Worm (Caenorhabditis elegans) whole organism, L4 larva: ENCODE results near the gene T23G7.2.

Experiments used
- D1046.2 ChIP-seq: fragments of 200-800 bp; sonication (Bioruptor generic); IDR thresholded peaks from 2 replicates; pipeline ENCODE4 v1.3.6; 2022; ENCODE audit warnings: missing genetic modification characterization, missing compliant biosample characterization
- T26A8.4 ChIP-seq: fragments of 200-800 bp; sonication (Bioruptor generic); IDR thresholded peaks from 2 replicates; pipeline ENCODE4 v1.3.6; 2022; ENCODE audit warnings: missing genetic modification characterization, missing compliant biosample characterization
- Y75B8A.6 ChIP-seq: fragments of 200-800 bp; sonication (Bioruptor generic); IDR thresholded peaks from 2 replicates; pipeline ENCODE4 v1.3.6; 2022; ENCODE audit warnings: missing genetic modification reagents, missing genetic modification characterization, missing compliant biosample characterization
- aha-1 ChIP-seq: fragments of 150-350 bp; peaks from one replicate; lab custom pipeline; 2014; ENCODE audit warnings: missing biosample characterization, missing genetic modification characterization
- aly-2 ChIP-seq: sonication (generic microtip); optimal IDR thresholded peaks from 2 replicates; lab custom pipeline; 2018; ENCODE audit warnings: missing biosample characterization, missing genetic modification characterization
- ceh-28 ChIP-seq: fragments of 150-350 bp; optimal IDR thresholded peaks from 2 replicates; lab custom pipeline; 2014; ENCODE audit warnings: missing biosample characterization, missing genetic modification reagents, missing genetic modification characterization
- ceh-32 ChIP-seq: sonication (generic microtip); optimal IDR thresholded peaks from 2 replicates; lab custom pipeline; 2016; ENCODE audit warnings: mild to moderate bottlenecking, missing genetic modification characterization, missing compliant biosample characterization; ENCODE audit not compliant: poor library complexity
- ceh-62 ChIP-seq: sonication (generic microtip); optimal IDR thresholded peaks from 2 replicates; lab custom pipeline; 2017; ENCODE audit warnings: missing biosample characterization, missing genetic modification characterization
- ceh-82 ChIP-seq: sonication (generic microtip); optimal IDR thresholded peaks from 2 replicates; lab custom pipeline; 2017; ENCODE audit warnings: missing biosample characterization, missing genetic modification characterization
- cey-2 ChIP-seq: sonication (generic microtip); optimal IDR thresholded peaks from 3 replicates; lab custom pipeline; 2017; ENCODE audit warnings: missing genetic modification characterization, mild to moderate bottlenecking, missing compliant biosample characterization, antibody characterized with exemption, borderline replicate concordance; ENCODE audit not compliant: insufficient read depth
- daf-16 ChIP-seq, 3 experiments: sonication (generic microtip); optimal IDR thresholded peaks; 2 replicates each; lab custom pipeline; 2016 to 2017; ENCODE audit warnings: missing genetic modification characterization in 3 of 3, missing genetic modification reagents in 3 of 3, mild to moderate bottlenecking in 2 of 3, missing compliant biosample characterization in 2 of 3, missing biosample characterization in 1 of 3, moderate library complexity in 1 of 3
- daf-8 ChIP-seq: fragments of 200-800 bp; sonication (Bioruptor generic); IDR thresholded peaks from 2 replicates; pipeline ENCODE4 v1.3.6; 2022; ENCODE audit warnings: missing genetic modification characterization, missing compliant biosample characterization
- dmd-6 ChIP-seq: fragments of 200-800 bp; sonication (Bioruptor generic); IDR thresholded peaks from 2 replicates; pipeline ENCODE4 v1.3.6; 2022; ENCODE audit warnings: missing genetic modification reagents, missing genetic modification characterization, missing compliant biosample characterization
- dmd-8 ChIP-seq: fragments of 200-800 bp; sonication (Bioruptor generic); IDR thresholded peaks from 2 replicates; pipeline ENCODE4 v1.3.6; 2022; ENCODE audit warnings: missing genetic modification characterization, missing compliant biosample characterization
- duxl-1 ChIP-seq: sonication (generic microtip); optimal IDR thresholded peaks from 2 replicates; lab custom pipeline; 2016; ENCODE audit warnings: mild to moderate bottlenecking, missing genetic modification characterization, moderate library complexity, missing compliant biosample characterization; ENCODE audit not compliant: poor library complexity
- dve-1 ChIP-seq: sonication (generic microtip); optimal IDR thresholded peaks from 2 replicates; lab custom pipeline; 2017; ENCODE audit warnings: antibody characterized with exemption, mild to moderate bottlenecking, missing genetic modification characterization, missing compliant biosample characterization; ENCODE audit not compliant: insufficient read depth
- fos-1 ChIP-seq: fragments of 150-350 bp; optimal IDR thresholded peaks from 2 replicates; lab custom pipeline; 2014; ENCODE audit warnings: missing biosample characterization, missing genetic modification characterization
- hlh-30 ChIP-seq: sonication (generic microtip); optimal IDR thresholded peaks from 2 replicates; lab custom pipeline; 2017; ENCODE audit warnings: antibody characterized with exemption, mild to moderate bottlenecking, missing genetic modification characterization, missing compliant biosample characterization; ENCODE audit not compliant: insufficient read depth
- hmg-1.1 ChIP-seq: fragments of 200-800 bp; sonication (Bioruptor generic); IDR thresholded peaks from 2 replicates; pipeline ENCODE4 v1.3.6; 2022; ENCODE audit warnings: missing genetic modification reagents, missing genetic modification characterization, missing compliant biosample characterization
- lin-15B ChIP-seq: fragments of 150-350 bp; sonication (generic microtip); optimal IDR thresholded peaks from 3 replicates; lab custom pipeline; 2014; ENCODE audit warnings: missing biosample characterization, missing genetic modification characterization
- lin-29 ChIP-seq: fragments of 200-800 bp; sonication (Bioruptor generic); IDR thresholded peaks from 2 replicates; pipeline ENCODE4 v1.3.6; 2022; ENCODE audit warnings: missing genetic modification reagents, missing genetic modification characterization, missing compliant biosample characterization
- lin-38 ChIP-seq: fragments of 200-800 bp; sonication (Bioruptor generic); IDR thresholded peaks from 2 replicates; pipeline ENCODE4 v1.3.6; 2022; ENCODE audit warnings: missing genetic modification reagents, missing genetic modification characterization, missing compliant biosample characterization
- lsy-2 ChIP-seq, 2 experiments: fragments of 150-350 bp in 1 of 2; sonication (generic microtip) in 1 of 2; optimal IDR thresholded peaks; 2 replicates each; lab custom pipeline; 2014 to 2017; ENCODE audit warnings: missing biosample characterization in 2 of 2, missing genetic modification characterization in 2 of 2
- madf-5 ChIP-seq, 2 experiments: fragments of 200-800 bp; sonication (Bioruptor generic); IDR thresholded peaks; 2 replicates each; pipeline ENCODE4 v1.3.6; 2022; ENCODE audit warnings: missing compliant biosample characterization in 2 of 2, missing genetic modification characterization in 2 of 2
- mep-1 ChIP-seq: fragments of 150-350 bp; sonication (generic microtip); optimal IDR thresholded peaks from 3 replicates; lab custom pipeline; 2014; ENCODE audit warnings: missing biosample characterization, missing genetic modification characterization
- mxl-2 ChIP-seq: fragments of 200-800 bp; sonication (Bioruptor generic); conservative IDR thresholded peaks from 2 replicates; pipeline ENCODE4 v1.3.6; 2022; ENCODE audit warnings: missing genetic modification reagents, missing genetic modification characterization, missing compliant biosample characterization
- mxl-3 ChIP-seq: fragments of 200-800 bp; sonication (Bioruptor generic); optimal IDR thresholded peaks from 2 replicates; lab custom pipeline; 2018; ENCODE audit warnings: mild to moderate bottlenecking, missing genetic modification characterization, missing compliant biosample characterization
- nhr-11 ChIP-seq: fragments of 150-350 bp; optimal IDR thresholded peaks from 2 replicates; lab custom pipeline; 2014; ENCODE audit warnings: missing biosample characterization, missing genetic modification characterization
- nhr-237 ChIP-seq: sonication (generic microtip); optimal IDR thresholded peaks from 2 replicates; lab custom pipeline; 2017; ENCODE audit warnings: missing biosample characterization, missing genetic modification characterization
- nhr-25 ChIP-seq: sonication (generic microtip); optimal IDR thresholded peaks from 2 replicates; lab custom pipeline; 2017; ENCODE audit warnings: missing genetic modification characterization, mild to moderate bottlenecking, missing compliant biosample characterization, antibody characterized with exemption, moderate library complexity, borderline replicate concordance; ENCODE audit not compliant: insufficient read depth
- nhr-41 ChIP-seq: fragments of 200-800 bp; sonication (Bioruptor generic); IDR thresholded peaks from 2 replicates; pipeline ENCODE4 v1.3.6; 2022; ENCODE audit warnings: missing genetic modification reagents, missing genetic modification characterization, missing compliant biosample characterization
- nhr-6 ChIP-seq: fragments of 150-350 bp; optimal IDR thresholded peaks from 2 replicates; lab custom pipeline; 2014; ENCODE audit warnings: missing biosample characterization, missing genetic modification characterization
- pha-4 ChIP-seq, 2 experiments: fragments of 150-350 bp in 1 of 2; fragments of 200-800 bp in 1 of 2; sonication (Bioruptor generic) in 1 of 2; IDR thresholded peaks in 1 of 2; optimal IDR thresholded peaks in 1 of 2; 2 replicates each; pipeline versions ENCODE4 v1.3.6 to Lab custom; 2014 to 2022; ENCODE audit warnings: missing genetic modification characterization in 2 of 2, missing genetic modification reagents in 2 of 2, missing biosample characterization in 1 of 2, missing compliant biosample characterization in 1 of 2
- php-3 ChIP-seq: fragments of 200-800 bp; sonication (Bioruptor generic); IDR thresholded peaks from 2 replicates; pipeline ENCODE4 v1.3.6; 2022; ENCODE audit warnings: missing genetic modification reagents, missing genetic modification characterization, missing compliant biosample characterization
- rbr-2 ChIP-seq: sonication (generic microtip); optimal IDR thresholded peaks from 2 replicates; lab custom pipeline; 2016; ENCODE audit warnings: missing genotype, missing genetic modification characterization, missing compliant biosample characterization
- sdz-12 ChIP-seq: fragments of 200-800 bp; sonication (Bioruptor generic); optimal IDR thresholded peaks from 2 replicates; lab custom pipeline; 2018; ENCODE audit warnings: mild to moderate bottlenecking, missing genetic modification characterization, missing compliant biosample characterization
- snpc-1.2 ChIP-seq: fragments of 200-800 bp; sonication (Bioruptor generic); IDR thresholded peaks from 2 replicates; pipeline ENCODE4 v1.3.6; 2022; ENCODE audit warnings: missing genetic modification reagents, missing genetic modification characterization, missing compliant biosample characterization
- snpc-4 ChIP-seq: fragments of 150-350 bp; optimal IDR thresholded peaks from 2 replicates; lab custom pipeline; 2014; ENCODE audit warnings: missing biosample characterization, missing genetic modification characterization
- spr-3 ChIP-seq: fragments of 200-800 bp; sonication (Bioruptor generic); optimal IDR thresholded peaks from 2 replicates; lab custom pipeline; 2018; ENCODE audit warnings: mild to moderate bottlenecking, missing genetic modification characterization, missing compliant biosample characterization
- tra-1 ChIP-seq: fragments of 200-800 bp; sonication (Bioruptor generic); IDR thresholded peaks from 2 replicates; pipeline ENCODE4 v1.3.6; 2022; ENCODE audit warnings: missing genetic modification reagents, missing genetic modification characterization, missing compliant biosample characterization
- unc-130 ChIP-seq: sonication (generic microtip); optimal IDR thresholded peaks from 2 replicates; lab custom pipeline; 2016; ENCODE audit warnings: missing genetic modification reagents, missing genetic modification characterization, missing compliant biosample characterization
- unc-62 ChIP-seq, 3 experiments: fragments of 150-350 bp in 1 of 3; sonication (generic microtip); optimal IDR thresholded peaks in 2 of 3; peaks in 1 of 3; 1 replicate in 1 of 3; 2 replicates in 2 of 3; lab custom pipeline; 2014 to 2017; ENCODE audit warnings: missing biosample characterization in 3 of 3, missing genetic modification characterization in 3 of 3, missing genetic modification reagents in 3 of 3, missing genotype in 1 of 3
- zag-1 ChIP-seq: fragments of 150-350 bp; optimal IDR thresholded peaks from 2 replicates; lab custom pipeline; 2014; ENCODE audit warnings: missing biosample characterization, missing genetic modification characterization
- zfp-2 ChIP-seq: sonication (generic microtip); optimal IDR thresholded peaks from 2 replicates; lab custom pipeline; 2016; ENCODE audit warnings: mild to moderate bottlenecking, missing genetic modification characterization, missing compliant biosample characterization
- zfp-3 ChIP-seq: fragments of 200-800 bp; sonication (Bioruptor generic); conservative IDR thresholded peaks from 2 replicates; pipeline ENCODE4 v1.3.6; 2022; ENCODE audit warnings: missing genetic modification reagents, missing genetic modification characterization, missing compliant biosample characterization

Gene T23G7.2

DNA sequence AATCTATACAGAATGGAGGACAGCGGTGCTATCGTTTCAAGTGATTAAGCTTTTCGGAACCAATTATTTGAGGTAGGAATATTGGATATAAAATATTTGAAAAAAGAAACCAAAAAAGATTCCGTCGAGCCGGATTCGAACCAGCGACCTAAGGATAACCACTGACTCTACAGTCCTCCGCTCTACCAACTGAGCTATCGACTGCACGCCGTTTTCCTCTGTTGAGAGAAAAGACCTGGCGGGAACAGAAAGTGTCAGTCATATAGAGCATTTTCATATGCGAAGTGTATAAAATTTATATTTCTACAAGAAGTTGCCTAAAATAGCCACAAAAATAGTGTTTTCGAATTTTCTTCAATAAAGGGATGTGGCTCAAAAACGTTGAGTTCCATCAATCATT, 38.9 kb upstream of the T23G7.2 start (continued):
- peak; percentile 73 for TF ChIP-seq dmd-6 (GFP tag; lab: Robert Waterston, UW)
- TF ChIP-seq D1046.2: 0 out of 2 replicates have a peak, but pooled peaks have one; percentile 7
- TF ChIP-seq nhr-11: no peak
- TF ChIP-seq nhr-237 (tag; lab: Kevin White, UChicago): no peak
- TF ChIP-seq lin-38 (GFP tag; lab: Robert Waterston, UW): peak; percentile 76
- TF ChIP-seq nhr-25 (tag; lab: Kevin White, UChicago): no peak
- peak; percentile 43 for TF ChIP-seq hlh-30
- TF ChIP-seq rbr-2 (tag; lab: Kevin White, UChicago): peak; percentile 23
- TF ChIP-seq unc-62 (GFP tag; optimal IDR thresholded peaks at IDR 0.05 in 1 of 2; lab: Kevin White, UChicago): peak in 1 of 2 experiments; percentile 48
- TF ChIP-seq unc-62 (tag; optimal IDR thresholded peaks at IDR 0.05; lab: Kevin White, UChicago): no peak
- TF ChIP-seq daf-16 (GFP tag; optimal IDR thresholded peaks at IDR 0.05; lab: Kevin White, UChicago): peak; percentile 56 to 75
- TF ChIP-seq daf-16 (tag; optimal IDR thresholded peaks at IDR 0.05; lab: Kevin White, UChicago): peak; percentile 57
- TF ChIP-seq zag-1: no peak
- TF ChIP-seq pha-4 (GFP tag; IDR thresholded peaks at IDR 0.05; lab: Robert Waterston, UW): no peak; the same call in 1 of the 2 replicates
- TF ChIP-seq pha-4 (tag; optimal IDR thresholded peaks at IDR 0.05; lab: Kevin White, UChicago): no peak
- no peak for TF ChIP-seq ceh-28
- TF ChIP-seq spr-3 (GFP tag; lab: Kevin White, UChicago): no peak
- peak; percentile 59; the same call in 1 of the 2 replicates for TF ChIP-seq tra-1 (GFP tag; lab: Robert Waterston, UW)
- no peak; the same call in 1 of the 2 replicates for TF ChIP-seq dmd-8 (GFP tag; lab: Robert Waterston, UW)
- TF ChIP-seq cey-2 (tag; lab: Kevin White, UChicago): no peak
- TF ChIP-seq T26A8.4 (GFP tag; lab: Robert Waterston, UW): peak; percentile 86
- TF ChIP-seq lin-15B (tag; lab: Kevin White, UChicago): no peak
- TF ChIP-seq duxl-1 (tag; lab: Kevin White, UChicago): peak; percentile 78
- peak in 1 of 2 experiments; percentile 68 for TF ChIP-seq lsy-2 (tag; optimal IDR thresholded peaks at IDR 0.05; lab: Kevin White, UChicago)
- TF ChIP-seq daf-8 (GFP tag; lab: Robert Waterston, UW): no peak
- peak; percentile 8 for TF ChIP-seq unc-130
- TF ChIP-seq sdz-12 (GFP tag; lab: Kevin White, UChicago): no peak
- peak; percentile 83 for TF ChIP-seq snpc-4 (tag; lab: Kevin White, UChicago)
- no peak for TF ChIP-seq mxl-3 (GFP tag; lab: Kevin White, UChicago)

- TF ChIP-seq aly-2 (tag; lab: Kevin White, UChicago) (no peak), zfp-3 (GFP tag; lab: Robert Waterston, UW) (no peak), unc-62 (GFP tag; optimal IDR thresholded peaks at IDR 0.05 in 1 of 2; lab: Kevin White, UChicago) (peak in 1 of 2 experiments; percentile 50), unc-62 (tag; optimal IDR thresholded peaks at IDR 0.05; lab: Kevin White, UChicago) (no peak), hmg-1.1 (GFP tag; lab: Robert Waterston, UW) (no peak)
- TF ChIP-seq, all 104 proteins: peak for 1
Measured at ce11 chrII:9210076-9210475, 37.3 kb upstream of the T23G7.2 start, which contains the start of gene ZK1067.4. ZK1067.4 (plus strand) TSS chrII:9210376.

ce11 chrII:9197212-9197611, 24.5 kb upstream of the T23G7.2 start, which contains the start of gene let-23:
let-23 (plus strand) TSS chrII:9197512.
- no peak for TF ChIP-seq snpc-1.2 (GFP tag; lab: Robert Waterston, UW)
- no peak for TF ChIP-seq spr-3 (GFP tag; lab: Kevin White, UChicago)
- no peak for TF ChIP-seq ceh-62 (tag; lab: Kevin White, UChicago)
- TF ChIP-seq madf-5 (GFP tag; IDR thresholded peaks at IDR 0.05; lab: Robert Waterston, UW): no peak
- no peak for TF ChIP-seq php-3 (GFP tag; lab: Robert Waterston, UW)
- no peak for TF ChIP-seq lsy-2 (tag; optimal IDR thresholded peaks at IDR 0.05; lab: Kevin White, UChicago)
- no peak for TF ChIP-seq Y75B8A.6
- no peak for TF ChIP-seq fos-1 (tag; lab: Kevin White, UChicago)
- no peak for TF ChIP-seq aha-1 (tag; lab: Kevin White, UChicago)
- TF ChIP-seq D1046.2: no peak
- TF ChIP-seq lin-29: no peak
- TF ChIP-seq mxl-2: no peak
- TF ChIP-seq ceh-32 (tag; lab: Kevin White, UChicago): no peak
- no peak for TF ChIP-seq mep-1 (tag; lab: Kevin White, UChicago)
- no peak for TF ChIP-seq dve-1
- no peak for TF ChIP-seq ceh-82 (tag; lab: Kevin White, UChicago)
- no peak for TF ChIP-seq nhr-6 (tag; lab: Kevin White, UChicago)
- TF ChIP-seq nhr-41: no peak
- no peak for TF ChIP-seq zfp-2 (tag; lab: Kevin White, UChicago)
